Worm (Caenorhabditis elegans) whole organism, L4 larva: ENCODE data around the gene srh-179.

Source experiments
- aly-2 ChIP-seq: sonication (generic microtip); optimal IDR thresholded peaks from 2 replicates; lab custom pipeline; 2018; ENCODE audit warnings: missing biosample characterization, missing genetic modification characterization
- ceh-82 ChIP-seq: sonication (generic microtip); optimal IDR thresholded peaks from 2 replicates; lab custom pipeline; 2017; ENCODE audit warnings: missing biosample characterization, missing genetic modification characterization
- ces-1 ChIP-seq: fragments of 150-350 bp; sonication (generic microtip); optimal IDR thresholded peaks from 4 replicates; lab custom pipeline; 2014; ENCODE audit warnings: missing biosample characterization, missing genetic modification reagents, missing genetic modification characterization
- duxl-1 ChIP-seq: sonication (generic microtip); optimal IDR thresholded peaks from 2 replicates; lab custom pipeline; 2016; ENCODE audit warnings: mild to moderate bottlenecking, missing genetic modification characterization, moderate library complexity, missing compliant biosample characterization; ENCODE audit not compliant: poor library complexity
- gei-8 ChIP-seq: fragments of 200-800 bp; sonication (Bioruptor generic); optimal IDR thresholded peaks from 2 replicates; lab custom pipeline; 2018; ENCODE audit warnings: mild to moderate bottlenecking, missing genetic modification characterization, missing compliant biosample characterization
- lsy-2 ChIP-seq, 2 experiments: fragments of 150-350 bp in 1 of 2; sonication (generic microtip) in 1 of 2; optimal IDR thresholded peaks; 2 replicates each; lab custom pipeline; 2014 to 2017; ENCODE audit warnings: missing biosample characterization in 2 of 2, missing genetic modification characterization in 2 of 2
- mep-1 ChIP-seq: fragments of 150-350 bp; sonication (generic microtip); optimal IDR thresholded peaks from 3 replicates; lab custom pipeline; 2014; ENCODE audit warnings: missing biosample characterization, missing genetic modification characterization
- nhr-25 ChIP-seq: sonication (generic microtip); optimal IDR thresholded peaks from 2 replicates; lab custom pipeline; 2017; ENCODE audit warnings: missing genetic modification characterization, mild to moderate bottlenecking, missing compliant biosample characterization, antibody characterized with exemption, moderate library complexity, borderline replicate concordance; ENCODE audit not compliant: insufficient read depth
- unc-130 ChIP-seq: sonication (generic microtip); optimal IDR thresholded peaks from 2 replicates; lab custom pipeline; 2016; ENCODE audit warnings: missing genetic modification reagents, missing genetic modification characterization, missing compliant biosample characterization

ce11 chrV:18431450-18431849 lies 44.7 kb upstream of the srh-179 start, which contains the start of gene srw-82:
- TF ChIP-seq nhr-25 (tag; lab: Kevin White, UChicago) (no peak), lsy-2 (tag; optimal IDR thresholded peaks at IDR 0.05; lab: Kevin White, UChicago) (no peak), mep-1 (tag; lab: Kevin White, UChicago) (no peak), unc-130 (GFP tag; lab: Kevin White, UChicago) (no peak), duxl-1 (tag; lab: Kevin White, UChicago) (no peak), aly-2 (no peak), ces-1 (GFP tag; lab: Kevin White, UChicago) (no peak), ceh-82 (tag; lab: Kevin White, UChicago) (no peak), gei-8 (no peak)
